Worm (Caenorhabditis elegans) whole organism, L4/young adult: Measurements from ENCODE around the gene F11D11.12.

Source experiments
- W03F9.2 ChIP-seq: fragments of 150-350 bp; optimal IDR thresholded peaks from 2 replicates; lab custom pipeline; 2014; ENCODE audit warnings: missing biosample characterization, missing genetic modification characterization
- dao-5 ChIP-seq: sonication (generic microtip); optimal IDR thresholded peaks from 2 replicates; lab custom pipeline; 2016; ENCODE audit warnings: missing genotype, missing genetic modification characterization, moderate library complexity, missing compliant biosample characterization
- him-1 ChIP-seq: sonication (generic microtip); optimal IDR thresholded peaks from 2 replicates; lab custom pipeline; 2016; ENCODE audit warnings: missing genotype, missing genetic modification reagents, missing genetic modification characterization, missing compliant biosample characterization

ce11 chrV:18733942-18734341 is 16.5 kb downstream of the F11D11.12 start:
- TF ChIP-seq W03F9.2, result no peak
- no peak for TF ChIP-seq dao-5 (tag; lab: Kevin White, UChicago)
- TF ChIP-seq him-1, result no peak
